Worm (Caenorhabditis elegans) whole organism, late embryonic: Measurements from ENCODE around the gene ZK430.5.

Source experiments
- K09A11.1 ChIP-seq: sonication (generic microtip); optimal IDR thresholded peaks from 2 replicates; lab custom pipeline; 2017; ENCODE audit warnings: antibody characterized with exemption, mild to moderate bottlenecking, missing genetic modification characterization, missing compliant biosample characterization; ENCODE audit not compliant: insufficient read depth
- ama-1 ChIP-seq: fragments of 150-350 bp; optimal IDR thresholded peaks from 2 replicates; lab custom pipeline; 2014
- ceh-24 ChIP-seq: sonication (generic microtip); optimal IDR thresholded peaks from 2 replicates; lab custom pipeline; 2016; ENCODE audit warnings: mild to moderate bottlenecking, missing genetic modification characterization, missing compliant biosample characterization
- dmd-4 ChIP-seq: sonication (generic microtip); optimal IDR thresholded peaks from 2 replicates; lab custom pipeline; 2016; ENCODE audit warnings: borderline replicate concordance, missing genetic modification characterization, missing compliant biosample characterization
- eyg-1 ChIP-seq: sonication (generic microtip); optimal IDR thresholded peaks from 2 replicates; lab custom pipeline; 2016; ENCODE audit warnings: missing genotype, missing genetic modification characterization, missing compliant biosample characterization
- nhr-11 ChIP-seq: fragments of 150-350 bp; optimal IDR thresholded peaks from 2 replicates; lab custom pipeline; 2014; ENCODE audit warnings: missing biosample characterization, missing genetic modification characterization
- pha-4 ChIP-seq: fragments of 150-350 bp; optimal IDR thresholded peaks from 2 replicates; lab custom pipeline; 2018; ENCODE audit warnings: missing biosample characterization, missing genetic modification reagents, missing genetic modification characterization
- sox-4 ChIP-seq: sonication (generic microtip); optimal IDR thresholded peaks from 2 replicates; lab custom pipeline; 2017; ENCODE audit warnings: mild to moderate bottlenecking, missing genetic modification characterization, inconsistent platforms, missing compliant biosample characterization
- unc-42 ChIP-seq: sonication (generic microtip); optimal IDR thresholded peaks from 2 replicates; lab custom pipeline; 2016; ENCODE audit warnings: missing genotype, missing genetic modification characterization, missing compliant biosample characterization
- unc-55 ChIP-seq: sonication (generic microtip); optimal IDR thresholded peaks from 2 replicates; lab custom pipeline; 2017; ENCODE audit warnings: missing biosample characterization, missing genetic modification reagents, missing genetic modification characterization
- zip-5 ChIP-seq: sonication (generic microtip); optimal IDR thresholded peaks from 2 replicates; lab custom pipeline; 2016; ENCODE audit warnings: missing genetic modification characterization, missing compliant biosample characterization

ce11 chrII:4374885-4375284 lies 30.6 kb upstream of the ZK430.5 start:
- no peak for TF ChIP-seq zip-5 (tag; lab: Kevin White, UChicago)
- no peak for TF ChIP-seq dmd-4 (tag; lab: Kevin White, UChicago)
- no peak for TF ChIP-seq unc-55 (GFP tag; lab: Kevin White, UChicago)
- TF ChIP-seq eyg-1 (tag; lab: Kevin White, UChicago): no peak
- no peak for TF ChIP-seq K09A11.1 (tag; lab: Kevin White, UChicago)
- TF ChIP-seq sox-4: no peak
- TF ChIP-seq ama-1 (lab: Kevin White, UChicago): no peak
- TF ChIP-seq nhr-11 (tag; lab: Kevin White, UChicago): no peak
- no peak for TF ChIP-seq pha-4 (tag; lab: Kevin White, UChicago)
- TF ChIP-seq unc-42 (tag; lab: Kevin White, UChicago): no peak
- no peak for TF ChIP-seq ceh-24 (tag; lab: Kevin White, UChicago)
